Fruit fly (Drosophila melanogaster): ENCODE measurements around the gene CG13252.
A peak's percentile ranks its signal among the peaks of the same experiment; 100 is the strongest.

dm6 chr3L:20730323-20731238 is at the start of gene CG13252:
- TF ChIP-seq D1 (tag; optimal IDR thresholded peaks at IDR 0.05): no peak
- TF ChIP-seq Pif1B (GFP tag; optimal IDR thresholded peaks at IDR 0.05): no peak
- no peak for TF ChIP-seq CG17806 (tag; optimal IDR thresholded peaks at IDR 0.05)
- TF ChIP-seq EcR (GFP tag; optimal IDR thresholded peaks at IDR 0.05): no peak
- TF ChIP-seq Ets98B (GFP tag; IDR thresholded peaks at IDR 0.05): peak; percentile 60
- TF ChIP-seq CG14655 (GFP tag; optimal IDR thresholded peaks at IDR 0.05): no peak
- TF ChIP-seq Snoo (tag; optimal IDR thresholded peaks at IDR 0.05): peak; percentile 40
- TF ChIP-seq CG8301 (tag; optimal IDR thresholded peaks at IDR 0.05): peak; percentile 3
- no peak for TF ChIP-seq CG15710 (tag; optimal IDR thresholded peaks at IDR 0.05)
- TF ChIP-seq CG9948 (tag; optimal IDR thresholded peaks at IDR 0.05): no peak

All from whole organism, pupa.